Fruit fly (Drosophila melanogaster) whole organism: ENCODE results near the gene CG2931.

ENCODE experiments used
- CG8478 ChIP-seq: fragments of >200 bp; optimal IDR thresholded peaks from 2 replicates; lab custom pipeline; 2018; ENCODE audit warnings: inconsistent platforms
- Dll ChIP-seq: fragments of >200 bp; optimal IDR thresholded peaks from 2 replicates; lab custom pipeline; 2017
- EcR ChIP-seq, 2 experiments: fragments of >200 bp; optimal IDR thresholded peaks; 2 replicates each; lab custom pipeline; 2017; ENCODE audit warnings: missing biosample characterization in 2 of 2, missing genetic modification characterization in 2 of 2, missing genetic modification reagents in 2 of 2
- pan ChIP-seq: fragments of >200 bp; optimal IDR thresholded peaks from 2 replicates; lab custom pipeline; 2017
- psq ChIP-seq: fragments of >200 bp; optimal IDR thresholded peaks from 2 replicates; lab custom pipeline; 2017
- usp ChIP-seq: fragments of >200 bp; optimal IDR thresholded peaks from 2 replicates; lab custom pipeline; 2017; ENCODE audit warnings: missing biosample characterization, missing genetic modification characterization, mixed read lengths

DNA sequence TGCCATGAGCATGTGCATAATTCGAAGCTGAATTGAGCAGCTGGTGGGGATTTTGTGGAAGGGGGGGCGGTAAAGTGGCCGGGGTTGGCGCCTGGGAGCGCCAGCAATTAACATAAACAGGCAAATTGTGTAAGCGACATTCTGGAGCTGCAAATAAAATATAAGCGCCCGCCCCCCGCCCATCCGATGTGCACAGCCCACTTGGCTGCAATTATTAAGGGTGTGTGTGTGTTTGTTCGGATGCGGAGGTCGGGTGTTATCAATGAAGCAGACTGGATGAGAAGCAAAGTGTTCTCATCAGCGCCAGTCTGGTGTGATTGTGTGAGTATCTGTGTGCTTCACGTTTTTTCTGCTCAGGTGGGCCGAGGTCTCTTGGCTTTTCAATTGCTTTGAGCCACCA is 48.6 kb downstream of the CG2931 start:
- TF ChIP-seq EcR (GFP tag; optimal IDR thresholded peaks at IDR 0.05; lab: Kevin White, UChicago) (no peak), psq (lab: Kevin White, UChicago) (no peak), usp (GFP tag; lab: Kevin White, UChicago) (no peak), Dll (lab: Kevin White, UChicago) (no peak), CG8478 (lab: Kevin White, UChicago) (no peak), pan (no peak)
